Worm (Caenorhabditis elegans) whole organism, L4/young adult: ENCODE measurements around the gene F13H10.5.
"Not testable (repeated sequence)": the region's sequence is repeated elsewhere in the genome, so short reads cannot be mapped to it uniquely, and the experiment has no call there.

Experiments used
- W03F9.2 ChIP-seq: fragments of 150-350 bp; optimal IDR thresholded peaks from 2 replicates; lab custom pipeline; 2014; ENCODE audit warnings: missing biosample characterization, missing genetic modification characterization
- dao-5 ChIP-seq: sonication (generic microtip); optimal IDR thresholded peaks from 2 replicates; lab custom pipeline; 2016; ENCODE audit warnings: missing genotype, missing genetic modification characterization, moderate library complexity, missing compliant biosample characterization
- him-1 ChIP-seq: sonication (generic microtip); optimal IDR thresholded peaks from 2 replicates; lab custom pipeline; 2016; ENCODE audit warnings: missing genotype, missing genetic modification reagents, missing genetic modification characterization, missing compliant biosample characterization

F13H10.5 gene

DNA sequence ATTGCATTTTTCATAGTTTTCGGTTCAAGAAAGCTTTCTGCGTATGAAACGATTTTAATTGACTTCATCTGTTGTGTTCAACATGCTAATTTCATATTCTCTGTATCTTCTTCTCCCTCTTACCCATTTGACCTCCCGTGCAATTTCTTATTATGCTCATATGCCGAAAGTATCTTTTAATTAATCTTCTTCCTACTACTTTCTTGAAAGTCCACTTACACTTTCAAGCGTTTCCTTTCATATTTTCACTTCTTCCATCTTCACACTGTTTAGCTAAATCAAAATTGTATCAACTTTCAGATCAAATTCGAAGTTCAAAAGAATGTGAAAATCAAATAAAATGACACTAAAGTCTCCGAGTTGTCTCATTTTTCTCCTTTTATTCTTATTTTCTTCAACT, at the start of gene F13H10.5:
Gene F13H10.5, plus strand, starts transcription at position 301 of the 400 bp plus-strand sequence.
- TF ChIP-seq dao-5 (tag; lab: Kevin White, UChicago), result no peak

ce11 chrIV:10948797-10949196, 42.0 kb upstream of the F13H10.5 start, which contains the start of gene Y69E1A.1:
Gene Y69E1A.1 (minus strand): TSS chrIV:10948897.
- no peak for TF ChIP-seq dao-5 (tag; lab: Kevin White, UChicago)

ce11 chrIV:10949510-10949909, 41.3 kb upstream of the F13H10.5 start, which contains the start of gene nsph-3.1:
Gene nsph-3.1 (plus strand): TSS chrIV:10949810.
- TF ChIP-seq W03F9.2 (no peak), him-1 (tag; lab: Kevin White, UChicago) (no peak), dao-5 (tag; lab: Kevin White, UChicago) (no peak)

ce11 chrIV:10950363-10951214, 40.2 kb upstream of the F13H10.5 start:
- no peak for TF ChIP-seq dao-5 (tag; lab: Kevin White, UChicago)
- TF ChIP-seq him-1 (tag; lab: Kevin White, UChicago), result no peak
- TF ChIP-seq W03F9.2, result no peak

DNA sequence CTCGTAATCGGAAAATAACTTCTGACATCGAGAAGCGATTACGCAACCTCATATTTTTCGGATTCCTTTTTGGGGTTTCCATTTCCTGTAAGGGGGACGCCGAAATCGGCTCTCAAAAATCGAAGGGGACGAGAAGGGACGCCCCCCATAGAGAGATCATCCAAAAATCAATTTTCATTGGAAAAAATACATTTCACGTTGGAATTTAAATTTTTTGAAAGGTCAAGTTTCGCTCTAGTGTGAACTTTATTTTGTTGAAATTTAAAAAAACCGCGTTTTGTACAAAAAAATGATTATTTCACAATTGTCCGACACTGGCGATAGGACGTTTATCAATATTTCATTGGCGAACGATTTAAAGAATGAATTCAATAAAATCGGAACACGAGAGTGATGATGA, 38.8 kb upstream of the F13H10.5 start, which contains the start of gene Y69E1A.3:
Gene Y69E1A.3, plus strand, starts transcription at position 301 of the 400 bp plus-strand sequence.
- TF ChIP-seq him-1 (tag; lab: Kevin White, UChicago), result no peak
- TF ChIP-seq dao-5 (tag; lab: Kevin White, UChicago), result no peak
- no peak for TF ChIP-seq W03F9.2

DNA sequence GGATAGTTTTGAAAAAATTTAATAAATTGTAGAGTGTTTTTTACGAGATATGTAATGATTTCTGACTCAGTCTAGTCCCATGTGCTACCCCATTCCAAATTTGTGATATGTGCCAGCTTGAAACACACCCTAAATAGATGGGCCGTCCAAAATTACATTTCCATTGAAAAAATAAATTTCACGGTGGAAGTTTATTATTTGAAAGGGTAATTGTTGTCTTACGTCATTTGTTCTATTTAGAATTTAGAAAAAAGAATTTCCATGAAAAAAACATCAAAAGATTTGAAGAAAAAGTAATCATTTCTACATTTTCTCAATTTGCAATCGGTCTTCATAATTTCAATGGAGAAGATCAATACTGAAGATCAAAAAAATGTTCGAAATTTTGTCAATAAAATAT, 35.8 kb upstream of the F13H10.5 start, which contains the start of gene Y69E1A.4:
Gene Y69E1A.4, plus strand, starts transcription at position 301 of the 400 bp plus-strand sequence.
- TF ChIP-seq W03F9.2; him-1 (tag; lab: Kevin White, UChicago); dao-5 (tag; lab: Kevin White, UChicago): not testable (repeated sequence)

- TF ChIP-seq him-1 (tag; lab: Kevin White, UChicago) (no peak), W03F9.2 (no peak), dao-5 (tag; lab: Kevin White, UChicago) (no peak)
These were observed 33.1 kb upstream of the F13H10.5 start, which contains the start of gene Y69E1A.5 for ce11 chrIV:10957583-10958229. Gene Y69E1A.5 (minus strand): TSS chrIV:10957655.

DNA sequence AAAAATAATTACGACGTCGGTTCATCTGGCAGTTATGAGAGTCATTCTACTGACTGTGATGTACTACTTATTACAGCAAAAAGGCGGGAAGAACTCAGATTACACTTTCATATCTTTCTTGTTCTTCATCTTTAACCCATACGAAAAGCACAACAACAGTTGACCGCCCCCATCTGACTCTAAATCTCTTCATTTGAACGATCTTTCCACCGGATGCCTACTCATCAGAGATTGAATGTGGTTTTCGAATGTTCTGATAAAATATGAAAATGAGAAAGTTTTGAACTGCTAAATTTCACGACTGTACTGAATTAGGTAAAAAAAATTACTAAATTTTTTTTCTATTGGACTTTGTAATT, 32.6 kb upstream of the F13H10.5 start, which contains the start of gene sri-19:
Gene sri-19, plus strand, starts transcription at position 143 of the 359 bp plus-strand sequence.
- TF ChIP-seq him-1 (tag; lab: Kevin White, UChicago) (no peak), W03F9.2 (no peak)

ce11 chrIV:10964688-10965087, 26.1 kb upstream of the F13H10.5 start:
- no peak for TF ChIP-seq W03F9.2

DNA sequence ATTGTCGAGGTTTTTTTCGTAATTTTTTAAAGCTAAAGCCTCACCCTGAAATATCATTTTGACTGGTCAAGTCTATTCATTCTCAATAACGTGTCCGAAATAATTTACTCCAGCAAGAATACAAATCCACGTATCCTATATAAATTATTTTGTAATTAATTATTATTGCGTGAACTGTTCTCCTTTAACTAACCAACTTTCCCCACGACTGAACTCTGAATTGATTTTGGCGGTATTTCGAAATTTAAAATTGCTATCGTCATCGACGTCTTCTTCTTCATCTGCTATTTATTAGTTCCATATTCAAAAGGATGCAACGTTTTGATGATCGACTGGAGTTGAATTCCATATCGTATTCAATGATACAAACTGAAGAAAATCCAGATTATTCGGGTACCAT, 24.4 kb upstream of the F13H10.5 start, which contains the start of the genes aqp-3 and Y69E1A.8:
Gene aqp-3, minus strand, starts transcription at position 101 of the 400 bp plus-strand sequence.
Gene Y69E1A.8, plus strand, starts transcription at position 246 of the 400 bp plus-strand sequence.
- TF ChIP-seq him-1 (tag; lab: Kevin White, UChicago) (no peak), dao-5 (tag; lab: Kevin White, UChicago) (no peak), W03F9.2 (no peak)

DNA sequence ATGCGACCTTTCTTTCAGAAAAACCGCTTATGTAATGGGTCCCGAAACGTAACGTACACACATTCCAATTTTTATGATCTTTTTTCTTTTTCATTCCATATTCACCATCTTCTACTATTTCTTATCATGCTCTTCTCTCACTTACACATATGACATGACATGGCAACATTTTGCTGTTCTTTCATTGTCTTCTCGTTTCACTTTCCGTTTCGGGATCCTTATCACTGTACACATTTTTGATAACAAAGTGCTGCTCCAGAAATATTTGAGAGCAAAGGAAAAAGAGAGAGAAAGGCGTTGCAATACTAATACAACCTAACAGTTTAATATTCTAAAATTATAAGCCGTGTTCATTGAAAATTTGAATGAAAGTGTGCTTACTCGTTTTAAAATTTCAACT, 20.5 kb upstream of the F13H10.5 start:
- TF ChIP-seq him-1 (tag; lab: Kevin White, UChicago) (no peak), W03F9.2 (no peak), dao-5 (tag; lab: Kevin White, UChicago) (no peak)

ce11 chrIV:10970767-10971166, 20.0 kb upstream of the F13H10.5 start:
- no peak for TF ChIP-seq dao-5 (tag; lab: Kevin White, UChicago)
- no peak for TF ChIP-seq W03F9.2
- TF ChIP-seq him-1 (tag; lab: Kevin White, UChicago), result no peak

ce11 chrIV:10971636-10972199, 19.1 kb upstream of the F13H10.5 start:
- no peak for TF ChIP-seq him-1 (tag; lab: Kevin White, UChicago)
- TF ChIP-seq dao-5 (tag; lab: Kevin White, UChicago), result no peak
- TF ChIP-seq W03F9.2, result no peak

ce11 chrIV:10975968-10976367, 14.8 kb upstream of the F13H10.5 start:
- no peak for TF ChIP-seq dao-5 (tag; lab: Kevin White, UChicago)
- no peak for TF ChIP-seq W03F9.2
- no peak for TF ChIP-seq him-1 (tag; lab: Kevin White, UChicago)
